Fruit fly (Drosophila melanogaster) whole organism, embryonic: ENCODE data around the gene sff.
A peak's percentile ranks its signal among the peaks of the same experiment; 100 is the strongest.

Experiments
- Atf3 ChIP-seq: fragments of 200-800 bp; sonication (Bioruptor generic); optimal IDR thresholded peaks from 3 replicates; lab custom pipeline; 2016; ENCODE audit warnings: missing biosample characterization, missing genetic modification characterization
- Awh ChIP-seq: fragments of 200-800 bp; sonication (Bioruptor generic); IDR thresholded peaks from 2 replicates; pipeline ENCODE4, ENCODE4 v1.3.6; 2022; ENCODE audit warnings: missing biosample characterization, missing genetic modification characterization
- CG10431 ChIP-seq: fragments of 200-800 bp; sonication (Bioruptor generic); optimal IDR thresholded peaks from 3 replicates; lab custom pipeline; 2018; ENCODE audit warnings: missing biosample characterization, mild to moderate bottlenecking, missing genetic modification characterization
- CG10565 ChIP-seq: fragments of 200-800 bp; sonication (Bioruptor generic); optimal IDR thresholded peaks from 3 replicates; lab custom pipeline; 2016; ENCODE audit warnings: missing biosample characterization, mild to moderate bottlenecking, missing genetic modification characterization
- CG11695 ChIP-seq: fragments of 200-800 bp; sonication (Bioruptor generic); IDR thresholded peaks from 3 replicates; pipeline ENCODE4 v1.3.6; 2022; ENCODE audit warnings: missing biosample characterization, missing genetic modification characterization
- CG11723 ChIP-seq: fragments of 200-800 bp; sonication (Bioruptor generic); optimal IDR thresholded peaks from 2 replicates; lab custom pipeline; 2017; ENCODE audit warnings: missing biosample characterization, mild to moderate bottlenecking, missing genetic modification characterization
- CG13287 ChIP-seq: fragments of 200-800 bp; sonication (Bioruptor generic); IDR thresholded peaks from 2 replicates; pipeline ENCODE4 v1.3.6; 2022; ENCODE audit warnings: missing biosample characterization, missing genetic modification characterization; ENCODE audit not compliant: partially characterized antibody
- CG13894 ChIP-seq: fragments of 200-800 bp; sonication (Bioruptor generic); optimal IDR thresholded peaks from 3 replicates; lab custom pipeline; 2018; ENCODE audit warnings: missing biosample characterization, mild to moderate bottlenecking, missing genetic modification characterization, moderate library complexity
- CG14441 ChIP-seq: fragments of 200-800 bp; sonication (Bioruptor generic); IDR thresholded peaks from 2 replicates; pipeline ENCODE4 v1.3.6; 2022; ENCODE audit warnings: missing biosample characterization, missing genetic modification characterization
- CG14667 ChIP-seq: fragments of 200-800 bp; sonication (Bioruptor generic); IDR thresholded peaks from 2 replicates; pipeline ENCODE4 v1.3.6; 2022; ENCODE audit warnings: missing biosample characterization, missing genetic modification characterization
- CG1603 ChIP-seq: fragments of 200-800 bp; sonication (Bioruptor generic); optimal IDR thresholded peaks from 2 replicates; lab custom pipeline; 2019; ENCODE audit warnings: missing biosample characterization, mild to moderate bottlenecking, missing genetic modification characterization, moderate library complexity
- CG17385 ChIP-seq: fragments of 200-800 bp; sonication (Bioruptor generic); optimal IDR thresholded peaks from 3 replicates; lab custom pipeline; 2018; ENCODE audit warnings: missing biosample characterization, mild to moderate bottlenecking, missing genetic modification characterization
- CG17829 ChIP-seq: fragments of 200-800 bp; optimal IDR thresholded peaks from 2 replicates; lab custom pipeline; 2019; ENCODE audit warnings: missing biosample characterization, mild to moderate bottlenecking, missing genetic modification characterization, moderate library complexity
- CG18476 ChIP-seq: fragments of 200-800 bp; sonication (Bioruptor generic); optimal IDR thresholded peaks from 2 replicates; lab custom pipeline; 2016; ENCODE audit warnings: missing biosample characterization, mild to moderate bottlenecking, missing genetic modification characterization
- CG18764 ChIP-seq: fragments of 200-800 bp; sonication (Bioruptor generic); optimal IDR thresholded peaks from 3 replicates; lab custom pipeline; 2016; ENCODE audit warnings: missing biosample characterization, missing genetic modification characterization
- CG31388 ChIP-seq: fragments of 200-800 bp; sonication (Bioruptor generic); optimal IDR thresholded peaks from 2 replicates; lab custom pipeline; 2016; ENCODE audit warnings: missing biosample characterization, missing genetic modification characterization
- CG32767 ChIP-seq: fragments of 200-800 bp; sonication (Bioruptor generic); IDR thresholded peaks from 2 replicates; pipeline ENCODE4 v1.3.6; 2022; ENCODE audit warnings: missing biosample characterization, missing genetic modification characterization
- CG6765 ChIP-seq: fragments of 200-800 bp; sonication (Bioruptor generic); optimal IDR thresholded peaks from 3 replicates; lab custom pipeline; 2017; ENCODE audit warnings: missing biosample characterization, mild to moderate bottlenecking, missing genetic modification characterization
- CG8281 ChIP-seq: fragments of 200-800 bp; sonication (Bioruptor generic); optimal IDR thresholded peaks from 2 replicates; lab custom pipeline; 2018; ENCODE audit warnings: missing biosample characterization, mild to moderate bottlenecking, missing genetic modification characterization, moderate library complexity
- CG8944 ChIP-seq: fragments of 200-800 bp; sonication (Bioruptor generic); optimal IDR thresholded peaks from 3 replicates; lab custom pipeline; 2016; ENCODE audit warnings: missing biosample characterization, missing genetic modification characterization
- Dp ChIP-seq: fragments of 200-800 bp; sonication (Bioruptor generic); optimal IDR thresholded peaks from 2 replicates; lab custom pipeline; 2018; ENCODE audit warnings: missing biosample characterization, mild to moderate bottlenecking, missing genetic modification characterization, moderate library complexity
- Ets65A ChIP-seq: fragments of 200-800 bp; sonication (Bioruptor generic); peaks from one replicate; lab custom pipeline; 2016; ENCODE audit warnings: missing biosample characterization, missing genetic modification characterization
- Fer3 ChIP-seq: fragments of 200-800 bp; sonication (Bioruptor generic); optimal IDR thresholded peaks from 2 replicates; lab custom pipeline; 2018; ENCODE audit warnings: missing biosample characterization, mild to moderate bottlenecking, missing genetic modification characterization, moderate library complexity
- HHEX ChIP-seq: fragments of 200-800 bp; sonication (Bioruptor generic); optimal IDR thresholded peaks from 3 replicates; lab custom pipeline; 2017; ENCODE audit warnings: missing biosample characterization, mild to moderate bottlenecking, missing genetic modification characterization, missing genetic modification reagents
- Hey ChIP-seq: fragments of 200-800 bp; sonication (Bioruptor generic); optimal IDR thresholded peaks from 3 replicates; lab custom pipeline; 2018; ENCODE audit warnings: missing biosample characterization, mild to moderate bottlenecking, missing genetic modification characterization
- Lpt ChIP-seq: fragments of >200 bp; optimal IDR thresholded peaks from 2 replicates; lab custom pipeline; 2018; ENCODE audit warnings: missing biosample characterization, missing genetic modification characterization
- NC2α ChIP-seq: fragments of 200-800 bp; sonication (Bioruptor generic); optimal IDR thresholded peaks from 2 replicates; lab custom pipeline; 2016; ENCODE audit warnings: missing biosample characterization, missing genetic modification characterization
- Oaz ChIP-seq: fragments of 200-800 bp; sonication (Bioruptor generic); IDR thresholded peaks from 2 replicates; pipeline ENCODE4 v1.3.6; 2022; ENCODE audit warnings: missing biosample characterization, missing genetic modification characterization
- Optix ChIP-seq: fragments of 200-800 bp; sonication (Bioruptor generic); IDR thresholded peaks from 3 replicates; pipeline ENCODE4 v1.3.6; 2022; ENCODE audit warnings: missing biosample characterization, missing genetic modification characterization
- Pdp1 ChIP-seq, 2 experiments: fragments of 200-800 bp; sonication (Bioruptor generic); optimal IDR thresholded peaks; 3 replicates each; lab custom pipeline; 2016; ENCODE audit warnings: missing biosample characterization in 2 of 2, missing genetic modification characterization in 2 of 2, mild to moderate bottlenecking in 1 of 2, moderate library complexity in 1 of 2
- Sox100B ChIP-seq: fragments of 200-800 bp; sonication (Bioruptor generic); optimal IDR thresholded peaks from 3 replicates; lab custom pipeline; 2018; ENCODE audit warnings: missing biosample characterization, mild to moderate bottlenecking, missing genetic modification characterization
- Sry-δ ChIP-seq: fragments of 200-800 bp; sonication (Bioruptor generic); optimal IDR thresholded peaks from 2 replicates; lab custom pipeline; 2016; ENCODE audit warnings: missing biosample characterization, missing genetic modification characterization
- az2 ChIP-seq: fragments of 200-800 bp; sonication (Bioruptor generic); optimal IDR thresholded peaks from 3 replicates; lab custom pipeline; 2016; ENCODE audit warnings: missing biosample characterization, missing genetic modification characterization
- cg ChIP-seq: fragments of 200-800 bp; sonication (Bioruptor generic); optimal IDR thresholded peaks from 3 replicates; lab custom pipeline; 2019; ENCODE audit warnings: missing biosample characterization, mild to moderate bottlenecking, missing genetic modification characterization, moderate library complexity
- chif ChIP-seq, 2 experiments: fragments of 200-800 bp; sonication (Bioruptor generic); optimal IDR thresholded peaks; 3 replicates each; lab custom pipeline; 2016; ENCODE audit warnings: missing biosample characterization in 2 of 2, missing genetic modification characterization in 2 of 2
- crp ChIP-seq, 2 experiments: fragments of 200-800 bp; sonication (Bioruptor generic); optimal IDR thresholded peaks; 2 replicates in 1 of 2; 3 replicates in 1 of 2; lab custom pipeline; 2017; ENCODE audit warnings: missing biosample characterization in 2 of 2, missing genetic modification characterization in 2 of 2, mild to moderate bottlenecking in 1 of 2, moderate library complexity in 1 of 2
- dati ChIP-seq: fragments of 200-800 bp; sonication (Bioruptor generic); IDR thresholded peaks from 2 replicates; pipeline ENCODE4 v1.3.6; 2022; ENCODE audit warnings: missing biosample characterization, missing genetic modification characterization
- grau ChIP-seq: fragments of 200-800 bp; optimal IDR thresholded peaks from 3 replicates; lab custom pipeline; 2019; ENCODE audit warnings: missing biosample characterization, mild to moderate bottlenecking, missing genetic modification characterization, moderate library complexity
- knrl ChIP-seq: fragments of 200-800 bp; sonication (Bioruptor generic); IDR thresholded peaks from 3 replicates; pipeline ENCODE4 v1.3.6; 2022; ENCODE audit warnings: missing biosample characterization, missing genetic modification characterization; ENCODE audit not compliant: partially characterized antibody
- lilli ChIP-seq: fragments of 200-800 bp; sonication (Bioruptor generic); optimal IDR thresholded peaks from 3 replicates; lab custom pipeline; 2016; ENCODE audit warnings: missing biosample characterization, missing genetic modification characterization
- nmo ChIP-seq: fragments of 200-800 bp; sonication (Bioruptor generic); optimal IDR thresholded peaks from 2 replicates; lab custom pipeline; 2018; ENCODE audit warnings: missing biosample characterization, mild to moderate bottlenecking, missing genetic modification characterization, moderate library complexity
- p53 ChIP-seq: fragments of 200-800 bp; sonication (Bioruptor generic); optimal IDR thresholded peaks from 2 replicates; lab custom pipeline; 2016; ENCODE audit warnings: missing biosample characterization, missing genetic modification characterization
- peb ChIP-seq: fragments of 200-800 bp; sonication (Bioruptor generic); IDR thresholded peaks from 2 replicates; pipeline ENCODE4 v1.3.6; 2022; ENCODE audit warnings: missing biosample characterization, missing genetic modification characterization
- pho ChIP-seq: fragments of 200-800 bp; sonication (Bioruptor generic); optimal IDR thresholded peaks from 2 replicates; lab custom pipeline; 2016; ENCODE audit warnings: missing biosample characterization, missing genetic modification characterization
- prd ChIP-seq, 3 experiments: fragments of >200 bp in 2 of 3; fragments of 200-800 bp in 1 of 3; sonication (Bioruptor generic) in 1 of 3; optimal IDR thresholded peaks in 2 of 3; IDR thresholded peaks in 1 of 3; 2 replicates in 2 of 3; 3 replicates in 1 of 3; pipeline versions ENCODE4 v1.3.6 to Lab custom; 2017 to 2022; ENCODE audit warnings: missing biosample characterization in 1 of 3, missing genetic modification characterization in 1 of 3
- repo ChIP-seq: fragments of 200-800 bp; sonication (Bioruptor generic); optimal IDR thresholded peaks from 2 replicates; lab custom pipeline; 2016; ENCODE audit warnings: missing biosample characterization, missing genetic modification characterization
- tgo ChIP-seq: fragments of 200-800 bp; sonication (Bioruptor generic); IDR thresholded peaks from 3 replicates; pipeline ENCODE4 v1.3.6; 2022; ENCODE audit warnings: missing biosample characterization, missing genetic modification characterization
- tx ChIP-seq: fragments of 200-800 bp; sonication (Bioruptor generic); optimal IDR thresholded peaks from 2 replicates; lab custom pipeline; 2016; ENCODE audit warnings: missing biosample characterization, missing genetic modification characterization
- vvl ChIP-seq: fragments of 200-800 bp; sonication (Bioruptor generic); IDR thresholded peaks from 2 replicates; pipeline ENCODE4 v1.3.6; 2022; ENCODE audit warnings: missing biosample characterization, missing genetic modification characterization

sff gene

dm6 chr3L:15940823-15941222, 16.2 kb upstream of the sff start (continued):
- peak; percentile 30 for TF ChIP-seq CG1603
- TF ChIP-seq Sox100B (GFP tag; lab: Kevin White, UChicago) = peak; percentile 77
- no peak for TF ChIP-seq Lpt (GFP tag; lab: Kevin White, UChicago)
- TF ChIP-seq CG8281 (tag; lab: Kevin White, UChicago) = no peak
- peak; percentile 39 for TF ChIP-seq CG8944
- TF ChIP-seq az2 = peak; percentile 69
- TF ChIP-seq tgo = peak; percentile 45; the same call in 1 of the 3 replicates
- TF ChIP-seq Oaz (GFP tag; lab: Robert Waterston, UW) = 0 out of 2 replicates have a peak, but pooled peaks have one; percentile 26
- TF ChIP-seq CG17385 = peak; percentile 65
- peak; percentile 48 for TF ChIP-seq CG31388
- TF ChIP-seq HHEX (GFP tag; lab: Kevin White, UChicago) = peak; percentile 9
- TF ChIP-seq CG11695 (GFP tag; lab: Robert Waterston, UW) = 0 out of 3 replicates have a peak, but pooled peaks have one; percentile 39
- peak; percentile 65 for TF ChIP-seq grau (tag; lab: Kevin White, UChicago)
- no peak for TF ChIP-seq dati (GFP tag; lab: Robert Waterston, UW)
- TF ChIP-seq CG14667 (GFP tag; lab: Robert Waterston, UW) = peak; percentile 24; the same call in 1 of the 2 replicates
- peak; percentile 75 for TF ChIP-seq CG14441 (GFP tag; lab: Robert Waterston, UW)
- TF ChIP-seq NC2α (GFP tag; lab: Kevin White, UChicago) = no peak
- TF ChIP-seq knrl = no peak
- TF ChIP-seq Optix (GFP tag; lab: Robert Waterston, UW) = peak; percentile 52; the same call in 1 of the 3 replicates
- no peak for TF ChIP-seq Sry-δ (GFP tag; lab: Kevin White, UChicago)
- TF ChIP-seq Dp (GFP tag; lab: Kevin White, UChicago) = no peak
- no peak for TF ChIP-seq p53 (GFP tag; lab: Kevin White, UChicago)
- TF ChIP-seq CG13894 (tag; lab: Kevin White, UChicago) = no peak
- no peak for TF ChIP-seq prd (optimal IDR thresholded peaks at IDR 0.05; lab: Kevin White, UChicago)
- TF ChIP-seq prd (GFP tag; IDR thresholded peaks at IDR 0.05; lab: Robert Waterston, UW) = peak; percentile 77; the same call in 2 of the 3 replicates
- no peak for TF ChIP-seq CG13287 (GFP tag; lab: Robert Waterston, UW)
- peak; percentile 44 for TF ChIP-seq lilli (GFP tag; lab: Kevin White, UChicago)
- TF ChIP-seq vvl (GFP tag; lab: Robert Waterston, UW) = no peak; the same call in 1 of the 2 replicates
- no peak for TF ChIP-seq crp (GFP tag; optimal IDR thresholded peaks at IDR 0.05; lab: Kevin White, UChicago)
- TF ChIP-seq CG32767 = peak; percentile 38; the same call in 1 of the 2 replicates
- TF ChIP-seq Awh (GFP tag; lab: Robert Waterston, UW) = peak; percentile 66; the same call in 1 of the 2 replicates
- TF ChIP-seq, all 482 proteins: peak for 214

dm6 chr3L:15924319-15924718, 342 bp downstream of the sff start:
- peak; percentile 68 for TF ChIP-seq cg (GFP tag; lab: Kevin White, UChicago)
- no peak for TF ChIP-seq Oaz (GFP tag; lab: Robert Waterston, UW)
- TF ChIP-seq Ets65A (GFP tag; lab: Kevin White, UChicago) = peak; percentile 95
- TF ChIP-seq CG18476 (GFP tag; lab: Kevin White, UChicago) = no peak
- TF ChIP-seq Pdp1 (GFP tag; optimal IDR thresholded peaks at IDR 0.05; lab: Kevin White, UChicago) = peak in 1 of 2 experiments; percentile 29
- TF ChIP-seq CG10431 (GFP tag; lab: Kevin White, UChicago) = no peak

- TF ChIP-seq Atf3 (GFP tag; lab: Kevin White, UChicago) (no peak), repo (GFP tag; lab: Kevin White, UChicago) (no peak), nmo (GFP tag; lab: Kevin White, UChicago) (peak; percentile 22), CG17829 (tag; lab: Kevin White, UChicago) (peak; percentile 36), CG11723 (GFP tag; lab: Kevin White, UChicago) (no peak), chif (GFP tag; optimal IDR thresholded peaks at IDR 0.05; lab: Kevin White, UChicago) (no peak), peb (no peak), Hey (no peak), CG6765 (GFP tag; lab: Kevin White, UChicago) (peak; percentile 12), Fer3 (tag; lab: Kevin White, UChicago) (peak; percentile 55), CG18764 (no peak), tx (GFP tag; lab: Kevin White, UChicago) (no peak), pho (GFP tag; lab: Kevin White, UChicago) (no peak), CG10565 (GFP tag; lab: Kevin White, UChicago) (no peak)
These were observed 1.3 kb downstream of the sff start for dm6 chr3L:15923352-15923751.
